Worm (Caenorhabditis elegans) whole organism, mixed stage, embryonic: ENCODE results near the gene B0252.5.

Experiments
- bed-3 ChIP-seq: fragments of 200-800 bp; sonication (Bioruptor generic); optimal IDR thresholded peaks from 3 replicates; lab custom pipeline; 2018; ENCODE audit warnings: mild to moderate bottlenecking, missing genetic modification characterization, moderate library complexity, missing compliant biosample characterization
- blmp-1 ChIP-seq: fragments of 150-350 bp; optimal IDR thresholded peaks from 2 replicates; lab custom pipeline; 2014; ENCODE audit warnings: missing biosample characterization, missing genetic modification characterization
- ceh-39 ChIP-seq: fragments of 150-350 bp; optimal IDR thresholded peaks from 2 replicates; lab custom pipeline; 2014; ENCODE audit warnings: missing biosample characterization, missing genetic modification characterization
- ceh-43 ChIP-seq: fragments of 200-800 bp; sonication (Bioruptor generic); optimal IDR thresholded peaks from 2 replicates; lab custom pipeline; 2018; ENCODE audit warnings: mild to moderate bottlenecking, missing genetic modification characterization, moderate library complexity, missing compliant biosample characterization
- ceh-83 ChIP-seq: fragments of 200-800 bp; sonication (Bioruptor generic); optimal IDR thresholded peaks from 2 replicates; lab custom pipeline; 2018; ENCODE audit warnings: mild to moderate bottlenecking, missing genetic modification characterization, missing compliant biosample characterization
- ces-1 ChIP-seq: fragments of 150-350 bp; optimal IDR thresholded peaks from 2 replicates; lab custom pipeline; 2014; ENCODE audit warnings: missing biosample characterization, missing genetic modification reagents, missing genetic modification characterization
- cnd-1 ChIP-seq: fragments of 200-800 bp; sonication (Bioruptor generic); optimal IDR thresholded peaks from 2 replicates; lab custom pipeline; 2018; ENCODE audit warnings: mild to moderate bottlenecking, missing genetic modification characterization, missing compliant biosample characterization
- drap-1 ChIP-seq: fragments of 200-800 bp; sonication (Bioruptor generic); optimal IDR thresholded peaks from 3 replicates; lab custom pipeline; 2018; ENCODE audit warnings: mild to moderate bottlenecking, missing genetic modification characterization, missing compliant biosample characterization
- elt-1 ChIP-seq: sonication (generic microtip); optimal IDR thresholded peaks from 2 replicates; lab custom pipeline; 2017; ENCODE audit warnings: missing genetic modification characterization, mild to moderate bottlenecking, missing compliant biosample characterization, antibody characterized with exemption, moderate library complexity, borderline replicate concordance; ENCODE audit not compliant: insufficient read depth
- elt-3 ChIP-seq: fragments of 150-350 bp; optimal IDR thresholded peaks from 2 replicates; lab custom pipeline; 2014; ENCODE audit warnings: missing biosample characterization, missing genetic modification characterization
- flh-1 ChIP-seq: fragments of 200-800 bp; sonication (Bioruptor generic); optimal IDR thresholded peaks from 2 replicates; lab custom pipeline; 2018; ENCODE audit warnings: mild to moderate bottlenecking, missing genetic modification characterization, moderate library complexity, missing compliant biosample characterization
- ham-2 ChIP-seq: fragments of 200-800 bp; sonication (Bioruptor generic); optimal IDR thresholded peaks from 2 replicates; lab custom pipeline; 2018; ENCODE audit warnings: mild to moderate bottlenecking, missing genetic modification characterization, missing compliant biosample characterization
- hlh-1 ChIP-seq: fragments of 150-350 bp; optimal IDR thresholded peaks from 2 replicates; lab custom pipeline; 2014; ENCODE audit warnings: missing biosample characterization, missing genetic modification reagents, missing genetic modification characterization
- lin-13 ChIP-seq: fragments of 150-350 bp; optimal IDR thresholded peaks from 2 replicates; lab custom pipeline; 2014; ENCODE audit warnings: missing biosample characterization, missing genetic modification characterization
- lin-32 ChIP-seq: fragments of 200-800 bp; sonication (Bioruptor generic); optimal IDR thresholded peaks from 2 replicates; lab custom pipeline; 2018; ENCODE audit warnings: mild to moderate bottlenecking, missing genetic modification characterization, missing compliant biosample characterization
- lsy-2 ChIP-seq: fragments of 150-350 bp; optimal IDR thresholded peaks from 2 replicates; lab custom pipeline; 2014; ENCODE audit warnings: missing biosample characterization, missing genetic modification characterization
- mep-1 ChIP-seq: fragments of 150-350 bp; optimal IDR thresholded peaks from 2 replicates; lab custom pipeline; 2017; ENCODE audit warnings: missing biosample characterization, missing genetic modification reagents, missing genetic modification characterization, inconsistent platforms
- nhr-12 ChIP-seq: fragments of 150-350 bp; optimal IDR thresholded peaks from 2 replicates; lab custom pipeline; 2014; ENCODE audit warnings: missing biosample characterization, missing genetic modification characterization
- nhr-2 ChIP-seq: fragments of 150-350 bp; optimal IDR thresholded peaks from 2 replicates; lab custom pipeline; 2014; ENCODE audit warnings: missing biosample characterization, missing genetic modification characterization
- nhr-237 ChIP-seq: fragments of 150-350 bp; optimal IDR thresholded peaks from 2 replicates; lab custom pipeline; 2014; ENCODE audit warnings: missing biosample characterization, missing genetic modification characterization
- nhr-28 ChIP-seq: fragments of 150-350 bp; optimal IDR thresholded peaks from 2 replicates; lab custom pipeline; 2014; ENCODE audit warnings: missing biosample characterization, missing genetic modification characterization
- nhr-76 ChIP-seq: sonication (generic microtip); optimal IDR thresholded peaks from 2 replicates; lab custom pipeline; 2017; ENCODE audit warnings: missing biosample characterization, missing genetic modification characterization
- pha-4 ChIP-seq: fragments of 150-350 bp; optimal IDR thresholded peaks from 2 replicates; lab custom pipeline; 2018; ENCODE audit warnings: missing biosample characterization, missing genetic modification reagents, missing genetic modification characterization
- sem-2 ChIP-seq: fragments of 200-800 bp; sonication (Bioruptor generic); optimal IDR thresholded peaks from 2 replicates; lab custom pipeline; 2018; ENCODE audit warnings: mild to moderate bottlenecking, missing genetic modification characterization, missing compliant biosample characterization
- snpc-4 ChIP-seq: fragments of 150-350 bp; optimal IDR thresholded peaks from 2 replicates; lab custom pipeline; 2014; ENCODE audit warnings: missing biosample characterization, missing genetic modification characterization
- sptf-1 ChIP-seq: sonication (generic microtip); optimal IDR thresholded peaks from 2 replicates; lab custom pipeline; 2017; ENCODE audit warnings: mild to moderate bottlenecking, missing genetic modification characterization, moderate library complexity, missing compliant biosample characterization
- tbx-8 ChIP-seq: fragments of 200-800 bp; sonication (Bioruptor generic); optimal IDR thresholded peaks from 2 replicates; lab custom pipeline; 2018; ENCODE audit warnings: mild to moderate bottlenecking, missing genetic modification characterization, moderate library complexity, missing compliant biosample characterization
- unc-120 ChIP-seq: sonication (generic microtip); optimal IDR thresholded peaks from 2 replicates; lab custom pipeline; 2017; ENCODE audit warnings: missing genetic modification characterization, missing compliant biosample characterization; ENCODE audit not compliant: poor library complexity, severe bottlenecking
- unc-39 ChIP-seq: fragments of 150-350 bp; optimal IDR thresholded peaks from 2 replicates; lab custom pipeline; 2014; ENCODE audit warnings: missing biosample characterization, missing genetic modification characterization
- unc-62 ChIP-seq: fragments of 150-350 bp; optimal IDR thresholded peaks from 2 replicates; lab custom pipeline; 2014; ENCODE audit warnings: missing biosample characterization, missing genetic modification reagents, missing genetic modification characterization
- zip-8 ChIP-seq: fragments of 150-350 bp; optimal IDR thresholded peaks from 2 replicates; lab custom pipeline; 2014; ENCODE audit warnings: missing biosample characterization, missing genetic modification characterization
- ztf-11 ChIP-seq: fragments of 150-350 bp; optimal IDR thresholded peaks from 2 replicates; lab custom pipeline; 2014; ENCODE audit warnings: missing biosample characterization, missing genetic modification characterization

B0252.5 gene

DNA sequence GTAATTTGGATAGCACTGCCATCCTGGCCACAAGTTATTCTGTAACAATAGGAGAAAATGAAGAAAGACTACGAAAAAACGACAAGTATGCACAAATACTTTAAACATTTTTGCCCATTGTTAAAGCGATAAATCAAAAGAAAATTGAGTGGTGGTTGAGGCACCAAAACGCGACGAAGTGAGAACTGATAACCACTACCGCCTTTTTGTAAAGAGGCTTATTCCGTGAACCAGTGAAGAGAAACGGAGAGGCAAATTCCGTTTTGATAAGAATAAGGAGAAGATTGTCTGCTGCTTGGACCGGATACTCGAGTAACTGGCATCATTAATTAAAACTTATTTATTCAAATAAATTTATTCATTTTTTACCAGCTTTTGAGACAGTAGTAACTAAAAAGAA lies 35.0 kb downstream of the B0252.5 start, which contains the start of gene pmp-1:
Gene pmp-1 (minus strand): TSS at position 39 of the 400 bp plus-strand sequence.
- TF ChIP-seq nhr-237 (tag; lab: Kevin White, UChicago) (no peak), unc-120 (no peak), flh-1 (GFP tag; lab: Kevin White, UChicago) (no peak), ceh-83 (no peak), drap-1 (GFP tag; lab: Kevin White, UChicago) (no peak), lsy-2 (tag; lab: Kevin White, UChicago) (no peak), nhr-76 (tag; lab: Kevin White, UChicago) (no peak), sem-2 (GFP tag; lab: Kevin White, UChicago) (no peak), bed-3 (GFP tag; lab: Kevin White, UChicago) (no peak), unc-62 (GFP tag; lab: Kevin White, UChicago) (no peak), lin-32 (GFP tag; lab: Kevin White, UChicago) (no peak), snpc-4 (tag; lab: Kevin White, UChicago) (no peak), hlh-1 (tag; lab: Kevin White, UChicago) (no peak), nhr-12 (tag; lab: Kevin White, UChicago) (no peak), nhr-2 (tag; lab: Kevin White, UChicago) (no peak), zip-8 (tag; lab: Kevin White, UChicago) (no peak), blmp-1 (tag; lab: Kevin White, UChicago) (no peak), cnd-1 (tag; lab: Kevin White, UChicago) (no peak), lin-13 (no peak)

ce11 chrII:6882335-6882734 lies 36.3 kb downstream of the B0252.5 start:
- TF ChIP-seq mep-1 = no peak
- no peak for TF ChIP-seq nhr-12 (tag; lab: Kevin White, UChicago)
- TF ChIP-seq cnd-1 (tag; lab: Kevin White, UChicago) = no peak
- no peak for TF ChIP-seq ham-2
- no peak for TF ChIP-seq snpc-4 (tag; lab: Kevin White, UChicago)
- TF ChIP-seq ceh-43 = no peak
- TF ChIP-seq ceh-39 = no peak
- TF ChIP-seq zip-8 (tag; lab: Kevin White, UChicago) = no peak
- TF ChIP-seq drap-1 (GFP tag; lab: Kevin White, UChicago) = no peak
- no peak for TF ChIP-seq lsy-2 (tag; lab: Kevin White, UChicago)
- no peak for TF ChIP-seq nhr-237 (tag; lab: Kevin White, UChicago)
- no peak for TF ChIP-seq unc-39 (tag; lab: Kevin White, UChicago)
- no peak for TF ChIP-seq unc-120
- no peak for TF ChIP-seq nhr-76 (tag; lab: Kevin White, UChicago)
- TF ChIP-seq pha-4 (tag; lab: Kevin White, UChicago) = no peak
- no peak for TF ChIP-seq sptf-1 (tag; lab: Kevin White, UChicago)
- no peak for TF ChIP-seq nhr-28 (tag; lab: Kevin White, UChicago)
- TF ChIP-seq bed-3 (GFP tag; lab: Kevin White, UChicago) = no peak

ce11 chrII:6880067-6880466 lies 38.6 kb downstream of the B0252.5 start, which contains the start of gene C44B7.7:
Gene C44B7.7 (minus strand): TSS chrII:6880167.
- TF ChIP-seq blmp-1 (tag; lab: Kevin White, UChicago) (no peak), tbx-8 (GFP tag; lab: Kevin White, UChicago) (no peak), lin-32 (GFP tag; lab: Kevin White, UChicago) (no peak)

DNA sequence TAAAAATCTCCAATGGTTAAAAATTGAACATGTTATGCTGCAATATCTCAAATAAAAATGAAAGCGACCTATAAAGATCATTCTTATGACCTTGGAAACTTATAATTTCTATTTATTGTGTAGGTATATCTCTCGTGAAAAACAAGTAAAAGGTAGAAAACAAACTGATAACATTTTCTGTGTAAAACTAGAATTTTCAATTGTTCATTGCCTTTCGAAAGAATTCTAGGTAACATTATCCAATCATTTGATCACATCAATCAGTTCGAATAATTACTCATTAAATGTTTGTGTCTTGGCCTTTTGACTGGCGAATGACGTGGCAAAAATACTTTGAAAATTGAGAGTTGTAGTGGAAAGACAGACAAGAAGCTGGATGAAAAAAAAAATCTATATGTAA lies 40.8 kb downstream of the B0252.5 start:
- TF ChIP-seq elt-3 (no peak), bed-3 (GFP tag; lab: Kevin White, UChicago) (no peak), sem-2 (GFP tag; lab: Kevin White, UChicago) (no peak), ceh-43 (no peak), nhr-2 (tag; lab: Kevin White, UChicago) (no peak), cnd-1 (tag; lab: Kevin White, UChicago) (no peak), snpc-4 (tag; lab: Kevin White, UChicago) (no peak), hlh-1 (tag; lab: Kevin White, UChicago) (no peak), unc-62 (GFP tag; lab: Kevin White, UChicago) (no peak), sptf-1 (tag; lab: Kevin White, UChicago) (no peak), elt-1 (tag; lab: Kevin White, UChicago) (no peak)

DNA sequence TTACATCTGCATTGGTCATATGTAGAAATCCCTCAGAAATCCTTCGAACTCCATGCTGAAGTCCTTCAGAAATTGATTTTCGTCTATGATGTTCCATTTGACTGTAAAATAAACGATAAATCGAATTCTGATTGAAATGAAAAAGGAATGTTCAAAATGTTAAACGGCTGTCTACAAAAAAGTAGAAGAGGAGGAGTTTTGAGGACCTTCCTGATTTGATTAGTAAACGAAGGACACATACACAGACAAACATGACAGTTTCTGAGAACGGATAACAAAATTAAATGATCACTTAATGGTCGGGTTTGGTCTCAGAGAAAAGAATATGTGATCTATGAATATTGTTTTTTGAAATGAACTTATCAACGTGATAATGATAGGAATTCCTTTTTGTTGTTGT lies 41.7 kb downstream of the B0252.5 start, which contains the start of gene slc-36.5:
Gene slc-36.5 (minus strand): TSS at position 101 of the 400 bp plus-strand sequence.
- TF ChIP-seq mep-1 = no peak
- no peak for TF ChIP-seq blmp-1 (tag; lab: Kevin White, UChicago)
- no peak for TF ChIP-seq zip-8 (tag; lab: Kevin White, UChicago)
- no peak for TF ChIP-seq ham-2
- no peak for TF ChIP-seq hlh-1 (tag; lab: Kevin White, UChicago)
- TF ChIP-seq lsy-2 (tag; lab: Kevin White, UChicago) = no peak
- TF ChIP-seq unc-39 (tag; lab: Kevin White, UChicago) = no peak
- no peak for TF ChIP-seq flh-1 (GFP tag; lab: Kevin White, UChicago)
- TF ChIP-seq ztf-11 (tag; lab: Kevin White, UChicago) = no peak
- no peak for TF ChIP-seq elt-3
- no peak for TF ChIP-seq drap-1 (GFP tag; lab: Kevin White, UChicago)
- TF ChIP-seq ces-1 = no peak
- no peak for TF ChIP-seq tbx-8 (GFP tag; lab: Kevin White, UChicago)
